Fruit fly (Drosophila melanogaster) whole organism, embryonic: ENCODE measurements around the gene DnaJ-H.
A peak's percentile ranks its signal among the peaks of the same experiment; 100 is the strongest.

Source experiments
- Awh ChIP-seq: fragments of 200-800 bp; sonication (Bioruptor generic); IDR thresholded peaks from 2 replicates; pipeline ENCODE4, ENCODE4 v1.3.6; 2022; ENCODE audit warnings: missing biosample characterization, missing genetic modification characterization
- B-H1 ChIP-seq: fragments of 200-800 bp; sonication (Bioruptor generic); IDR thresholded peaks from 3 replicates; pipeline ENCODE4 v1.3.6; 2022; ENCODE audit warnings: missing biosample characterization, missing genetic modification characterization
- CG10543 ChIP-seq: fragments of 200-800 bp; sonication (Bioruptor generic); optimal IDR thresholded peaks from 3 replicates; lab custom pipeline; 2017; ENCODE audit warnings: missing biosample characterization, mild to moderate bottlenecking, missing genetic modification characterization, moderate library complexity
- CG11695 ChIP-seq: fragments of 200-800 bp; sonication (Bioruptor generic); IDR thresholded peaks from 3 replicates; pipeline ENCODE4 v1.3.6; 2022; ENCODE audit warnings: missing biosample characterization, missing genetic modification characterization
- CG12659 ChIP-seq: fragments of 200-800 bp; sonication (Bioruptor generic); optimal IDR thresholded peaks from 3 replicates; lab custom pipeline; 2017; ENCODE audit warnings: mild to moderate bottlenecking, missing biosample characterization, missing genetic modification reagents, missing genetic modification characterization
- CG12744 ChIP-seq: fragments of 200-800 bp; sonication (Bioruptor generic); optimal IDR thresholded peaks from 2 replicates; lab custom pipeline; 2016; ENCODE audit warnings: missing biosample characterization, missing genetic modification characterization
- CG1603 ChIP-seq: fragments of 200-800 bp; sonication (Bioruptor generic); optimal IDR thresholded peaks from 2 replicates; lab custom pipeline; 2019; ENCODE audit warnings: missing biosample characterization, mild to moderate bottlenecking, missing genetic modification characterization, moderate library complexity
- CG16815 ChIP-seq: fragments of 200-800 bp; sonication (Bioruptor generic); optimal IDR thresholded peaks from 3 replicates; lab custom pipeline; 2017; ENCODE audit warnings: missing biosample characterization, mild to moderate bottlenecking, missing genetic modification characterization
- CG17385 ChIP-seq: fragments of 200-800 bp; sonication (Bioruptor generic); optimal IDR thresholded peaks from 3 replicates; lab custom pipeline; 2018; ENCODE audit warnings: missing biosample characterization, mild to moderate bottlenecking, missing genetic modification characterization
- CG2712 ChIP-seq: fragments of 200-800 bp; optimal IDR thresholded peaks from 3 replicates; lab custom pipeline; 2019; ENCODE audit warnings: missing biosample characterization, mild to moderate bottlenecking, missing genetic modification characterization, moderate library complexity
- CG2875 ChIP-seq: fragments of 200-800 bp; sonication (Bioruptor generic); optimal IDR thresholded peaks from 2 replicates; lab custom pipeline; 2017; ENCODE audit warnings: missing biosample characterization, mild to moderate bottlenecking, missing genetic modification characterization, missing genetic modification reagents
- CG32767 ChIP-seq: fragments of 200-800 bp; sonication (Bioruptor generic); IDR thresholded peaks from 2 replicates; pipeline ENCODE4 v1.3.6; 2022; ENCODE audit warnings: missing biosample characterization, missing genetic modification characterization
- CG3995 ChIP-seq: fragments of 200-800 bp; sonication (Bioruptor generic); optimal IDR thresholded peaks from 3 replicates; lab custom pipeline; 2016; ENCODE audit warnings: missing biosample characterization, missing genetic modification characterization
- CG4282 ChIP-seq: fragments of 200-800 bp; sonication (Bioruptor generic); optimal IDR thresholded peaks from 2 replicates; lab custom pipeline; 2016; ENCODE audit warnings: missing biosample characterization, missing genetic modification characterization
- CG4360 ChIP-seq: fragments of 200-800 bp; sonication (Bioruptor generic); IDR thresholded peaks from 2 replicates; pipeline ENCODE4 v1.3.6; 2022; ENCODE audit warnings: missing biosample characterization, missing genetic modification characterization
- CG43689 ChIP-seq: fragments of 200-800 bp; sonication (Bioruptor generic); IDR thresholded peaks from 2 replicates; pipeline ENCODE4 v1.3.6; 2022; ENCODE audit warnings: missing biosample characterization, missing genetic modification characterization
- CG6254 ChIP-seq: fragments of 200-800 bp; sonication (Bioruptor generic); optimal IDR thresholded peaks from 3 replicates; lab custom pipeline; 2017; ENCODE audit warnings: mild to moderate bottlenecking, missing biosample characterization, missing genetic modification reagents, missing genetic modification characterization
- CG6683 ChIP-seq: fragments of 200-800 bp; sonication (Bioruptor generic); optimal IDR thresholded peaks from 2 replicates; lab custom pipeline; 2017; ENCODE audit warnings: missing biosample characterization, mild to moderate bottlenecking, missing genetic modification characterization, missing genetic modification reagents
- CG6791 ChIP-seq: fragments of 200-800 bp; sonication (Bioruptor generic); IDR thresholded peaks from 3 replicates; pipeline ENCODE4 v1.3.6; 2022; ENCODE audit warnings: missing biosample characterization, missing genetic modification characterization; ENCODE audit not compliant: partially characterized antibody
- CG8388 ChIP-seq: fragments of 200-800 bp; sonication (Bioruptor generic); optimal IDR thresholded peaks from 2 replicates; lab custom pipeline; 2019; ENCODE audit warnings: missing biosample characterization, mild to moderate bottlenecking, missing genetic modification characterization, moderate library complexity
- Dll ChIP-seq: fragments of 200-800 bp; sonication (Bioruptor generic); IDR thresholded peaks from 4 replicates; pipeline ENCODE4 v1.3.6; 2022; ENCODE audit warnings: missing biosample characterization, missing genetic modification characterization; ENCODE audit not compliant: partially characterized antibody
- E2f1 ChIP-seq: fragments of 200-800 bp; sonication (Bioruptor generic); IDR thresholded peaks from 2 replicates; pipeline ENCODE4 v1.3.6; 2022; ENCODE audit warnings: missing biosample characterization, missing genetic modification characterization
- HHEX ChIP-seq: fragments of 200-800 bp; sonication (Bioruptor generic); optimal IDR thresholded peaks from 3 replicates; lab custom pipeline; 2017; ENCODE audit warnings: missing biosample characterization, mild to moderate bottlenecking, missing genetic modification characterization, missing genetic modification reagents
- Jarid2 ChIP-seq: fragments of 200-800 bp; sonication (Bioruptor generic); optimal IDR thresholded peaks from 3 replicates; lab custom pipeline; 2017; ENCODE audit warnings: mild to moderate bottlenecking, missing biosample characterization, missing genetic modification reagents, missing genetic modification characterization
- MTF-1 ChIP-seq: fragments of 200-800 bp; sonication (Bioruptor generic); optimal IDR thresholded peaks from 2 replicates; lab custom pipeline; 2018; ENCODE audit warnings: missing biosample characterization, mild to moderate bottlenecking, missing genetic modification characterization, borderline replicate concordance
- Med ChIP-seq: fragments of 200-800 bp; sonication (Bioruptor generic); peaks from one replicate; lab custom pipeline; 2016; ENCODE audit warnings: missing biosample characterization, missing genetic modification characterization, mild to moderate bottlenecking, inconsistent platforms, moderate library complexity
- NC2β ChIP-seq: fragments of 200-800 bp; sonication (Bioruptor generic); optimal IDR thresholded peaks from 2 replicates; lab custom pipeline; 2016; ENCODE audit warnings: missing biosample characterization, missing genetic modification characterization
- Nf-YA ChIP-seq: fragments of 200-800 bp; sonication (Bioruptor generic); IDR thresholded peaks from 2 replicates; pipeline ENCODE4 v1.3.6; 2022; ENCODE audit warnings: missing biosample characterization, missing genetic modification characterization
- NfI ChIP-seq: fragments of 200-800 bp; sonication (Bioruptor generic); optimal IDR thresholded peaks from 3 replicates; lab custom pipeline; 2018; ENCODE audit warnings: missing biosample characterization, mild to moderate bottlenecking, missing genetic modification characterization, moderate library complexity
- Optix ChIP-seq: fragments of 200-800 bp; sonication (Bioruptor generic); IDR thresholded peaks from 3 replicates; pipeline ENCODE4 v1.3.6; 2022; ENCODE audit warnings: missing biosample characterization, missing genetic modification characterization
- Sin3A ChIP-seq: fragments of >200 bp; optimal IDR thresholded peaks from 2 replicates; lab custom pipeline; 2018
- Sry-β ChIP-seq: fragments of 200-800 bp; sonication (Bioruptor generic); optimal IDR thresholded peaks from 2 replicates; lab custom pipeline; 2018; ENCODE audit warnings: missing biosample characterization, mild to moderate bottlenecking, missing genetic modification characterization, moderate library complexity
- Sry-δ ChIP-seq: fragments of 200-800 bp; sonication (Bioruptor generic); optimal IDR thresholded peaks from 2 replicates; lab custom pipeline; 2016; ENCODE audit warnings: missing biosample characterization, missing genetic modification characterization
- al ChIP-seq: fragments of 200-800 bp; sonication (Bioruptor generic); IDR thresholded peaks from 2 replicates; pipeline ENCODE4 v1.3.6; 2022; ENCODE audit warnings: missing biosample characterization, missing genetic modification characterization
- bowl ChIP-seq: fragments of 200-800 bp; sonication (Bioruptor generic); IDR thresholded peaks from 2 replicates; pipeline ENCODE4 v1.3.6; 2022; ENCODE audit warnings: missing biosample characterization, missing genetic modification characterization
- btn ChIP-seq: fragments of 200-800 bp; sonication (Bioruptor generic); optimal IDR thresholded peaks from 2 replicates; lab custom pipeline; 2016; ENCODE audit warnings: missing biosample characterization, missing genetic modification characterization
- cato ChIP-seq: fragments of 200-800 bp; sonication (Bioruptor generic); optimal IDR thresholded peaks from 2 replicates; lab custom pipeline; 2016; ENCODE audit warnings: missing biosample characterization, missing genetic modification characterization, borderline replicate concordance
- crol ChIP-seq: fragments of 200-800 bp; sonication (Bioruptor generic); IDR thresholded peaks from 2 replicates; pipeline ENCODE4 v1.3.6; 2022; ENCODE audit warnings: missing biosample characterization, missing genetic modification characterization
- dati ChIP-seq: fragments of 200-800 bp; sonication (Bioruptor generic); IDR thresholded peaks from 2 replicates; pipeline ENCODE4 v1.3.6; 2022; ENCODE audit warnings: missing biosample characterization, missing genetic modification characterization
- dysf ChIP-seq: fragments of 200-800 bp; sonication (Bioruptor generic); IDR thresholded peaks from 3 replicates; pipeline ENCODE4 v1.3.6; 2022; ENCODE audit warnings: missing biosample characterization, missing genetic modification characterization
- en ChIP-seq: fragments of 200-800 bp; sonication (Bioruptor generic); optimal IDR thresholded peaks from 2 replicates; lab custom pipeline; 2016; ENCODE audit warnings: missing biosample characterization, missing genetic modification characterization
- fd64A ChIP-seq: fragments of 200-800 bp; sonication (Bioruptor generic); optimal IDR thresholded peaks from 3 replicates; lab custom pipeline; 2018; ENCODE audit warnings: missing biosample characterization, mild to moderate bottlenecking, missing genetic modification characterization
- ftz-f1 ChIP-seq: fragments of 200-800 bp; sonication (Bioruptor generic); optimal IDR thresholded peaks from 2 replicates; lab custom pipeline; 2016; ENCODE audit warnings: missing biosample characterization, missing genetic modification characterization
- gfzf ChIP-seq: fragments of 200-800 bp; sonication (Bioruptor generic); optimal IDR thresholded peaks from 2 replicates; lab custom pipeline; 2016; ENCODE audit warnings: missing biosample characterization, mild to moderate bottlenecking, missing genetic modification characterization, moderate library complexity
- klu ChIP-seq: fragments of 200-800 bp; sonication (Bioruptor generic); IDR thresholded peaks from 2 replicates; pipeline ENCODE4 v1.3.6; 2022; ENCODE audit warnings: missing biosample characterization, missing genetic modification characterization
- mirr ChIP-seq: fragments of 200-800 bp; sonication (Bioruptor generic); optimal IDR thresholded peaks from 3 replicates; lab custom pipeline; 2018; ENCODE audit warnings: missing biosample characterization, mild to moderate bottlenecking, missing genetic modification characterization
- pros ChIP-seq: fragments of 200-800 bp; sonication (Bioruptor generic); optimal IDR thresholded peaks from 3 replicates; lab custom pipeline; 2019; ENCODE audit warnings: missing biosample characterization, mild to moderate bottlenecking, missing genetic modification characterization, moderate library complexity
- schlank ChIP-seq: fragments of 200-800 bp; sonication (Bioruptor generic); optimal IDR thresholded peaks from 2 replicates; lab custom pipeline; 2018; ENCODE audit warnings: missing biosample characterization, mild to moderate bottlenecking, missing genetic modification characterization
- slp2 ChIP-seq: fragments of 200-800 bp; sonication (Bioruptor generic); optimal IDR thresholded peaks from 2 replicates; lab custom pipeline; 2016; ENCODE audit warnings: missing biosample characterization, missing genetic modification characterization
- trem ChIP-seq: fragments of 200-800 bp; optimal IDR thresholded peaks from 3 replicates; lab custom pipeline; 2019; ENCODE audit warnings: missing biosample characterization, mild to moderate bottlenecking, missing genetic modification characterization, moderate library complexity
- trh ChIP-seq: fragments of 200-800 bp; sonication (Bioruptor generic); optimal IDR thresholded peaks from 2 replicates; lab custom pipeline; 2016; ENCODE audit warnings: missing biosample characterization, missing genetic modification characterization

Gene DnaJ-H

dm6 chr2L:13206077-13206668, 40.3 kb upstream of the DnaJ-H start (continued):
- TF ChIP-seq CG6791 (GFP tag; lab: Robert Waterston, UW) (no peak), CG2712 (tag; lab: Kevin White, UChicago) (no peak), NfI (GFP tag; lab: Kevin White, UChicago) (no peak), CG3995 (no peak), Med (peak; percentile 37), dati (no peak), CG6683 (GFP tag; lab: Kevin White, UChicago) (peak; percentile 26), CG10543 (GFP tag; lab: Kevin White, UChicago) (peak; percentile 95), en (no peak), CG43689 (no peak), CG17385 (no peak), crol (GFP tag; lab: Robert Waterston, UW) (peak; percentile 34; the same call in 1 of the 2 replicates), CG16815 (GFP tag; lab: Kevin White, UChicago) (no peak), slp2 (GFP tag; lab: Kevin White, UChicago) (no peak), btn (GFP tag; lab: Kevin White, UChicago) (no peak), Jarid2 (GFP tag; lab: Kevin White, UChicago) (no peak), HHEX (GFP tag; lab: Kevin White, UChicago) (no peak), cato (GFP tag; lab: Kevin White, UChicago) (no peak), bowl (GFP tag; lab: Robert Waterston, UW) (no peak), trh (no peak), CG32767 (GFP tag; lab: Robert Waterston, UW) (no peak), Sry-δ (GFP tag; lab: Kevin White, UChicago) (no peak), trem (tag; lab: Kevin White, UChicago) (no peak), Sry-β (GFP tag; lab: Kevin White, UChicago) (no peak), Sin3A (lab: Kevin White, UChicago) (no peak), CG12744 (GFP tag; lab: Kevin White, UChicago) (no peak), dysf (no peak), CG12659 (GFP tag; lab: Kevin White, UChicago) (no peak), Nf-YA (GFP tag; lab: Robert Waterston, UW) (no peak), mirr (GFP tag; lab: Kevin White, UChicago) (peak; percentile 23), CG6254 (GFP tag; lab: Kevin White, UChicago) (no peak), CG1603 (tag; lab: Kevin White, UChicago) (no peak), CG4282 (GFP tag; lab: Kevin White, UChicago) (no peak), gfzf (GFP tag; lab: Kevin White, UChicago) (no peak), schlank (no peak), ftz-f1 (GFP tag; lab: Kevin White, UChicago) (peak; percentile 19), Optix (no peak), Dll (no peak), CG8388 (GFP tag; lab: Kevin White, UChicago) (no peak), NC2β (no peak), B-H1 (GFP tag; lab: Robert Waterston, UW) (no peak), al (GFP tag; lab: Robert Waterston, UW) (no peak), MTF-1 (GFP tag; lab: Kevin White, UChicago) (no peak), fd64A (GFP tag; lab: Kevin White, UChicago) (no peak), klu (GFP tag; lab: Robert Waterston, UW) (no peak), CG11695 (GFP tag; lab: Robert Waterston, UW) (no peak), CG2875 (GFP tag; lab: Kevin White, UChicago) (no peak), pros (no peak), CG4360 (GFP tag; lab: Robert Waterston, UW) (no peak), E2f1 (GFP tag; lab: Robert Waterston, UW) (no peak), Awh (GFP tag; lab: Robert Waterston, UW) (0 out of 2 replicates have a peak, but pooled peaks have one; percentile 5)
